Worm (Caenorhabditis elegans) whole organism, midembryonic: ENCODE results near the gene F54H5.2.

Experiments
- cog-1 ChIP-seq: sonication (generic microtip); optimal IDR thresholded peaks from 2 replicates; lab custom pipeline; 2016; ENCODE audit warnings: missing genetic modification characterization, missing compliant biosample characterization
- klf-2 ChIP-seq: fragments of 200-800 bp; sonication (Bioruptor generic); conservative IDR thresholded peaks from 2 replicates; pipeline ENCODE4 v1.3.6; 2022; ENCODE audit warnings: missing genetic modification reagents, missing genetic modification characterization, missing compliant biosample characterization
- med-1 ChIP-seq: sonication (generic microtip); optimal IDR thresholded peaks from 2 replicates; lab custom pipeline; 2017; ENCODE audit warnings: missing genetic modification characterization, mild to moderate bottlenecking, missing compliant biosample characterization, antibody characterized with exemption, missing genetic modification reagents; ENCODE audit not compliant: insufficient read depth
- ref-1 ChIP-seq: fragments of 200-800 bp; sonication (Bioruptor generic); conservative IDR thresholded peaks from 2 replicates; pipeline ENCODE4 v1.3.6; 2022; ENCODE audit warnings: missing genetic modification reagents, missing genetic modification characterization, missing compliant biosample characterization
- tab-1 ChIP-seq: fragments of 200-800 bp; sonication (Bioruptor generic); IDR thresholded peaks from 2 replicates; pipeline ENCODE4 v1.3.6; 2022; ENCODE audit warnings: missing genetic modification characterization, missing compliant biosample characterization
- ztf-23 ChIP-seq: fragments of 200-800 bp; sonication (Bioruptor generic); IDR thresholded peaks from 2 replicates; pipeline ENCODE4 v1.3.6; 2022; ENCODE audit warnings: missing genetic modification reagents, missing genetic modification characterization, missing compliant biosample characterization
- ztf-29 ChIP-seq: fragments of 200-800 bp; sonication (Bioruptor generic); IDR thresholded peaks from 2 replicates; pipeline ENCODE4 v1.3.6; 2022; ENCODE audit warnings: missing genetic modification reagents, missing genetic modification characterization, missing compliant biosample characterization

DNA sequence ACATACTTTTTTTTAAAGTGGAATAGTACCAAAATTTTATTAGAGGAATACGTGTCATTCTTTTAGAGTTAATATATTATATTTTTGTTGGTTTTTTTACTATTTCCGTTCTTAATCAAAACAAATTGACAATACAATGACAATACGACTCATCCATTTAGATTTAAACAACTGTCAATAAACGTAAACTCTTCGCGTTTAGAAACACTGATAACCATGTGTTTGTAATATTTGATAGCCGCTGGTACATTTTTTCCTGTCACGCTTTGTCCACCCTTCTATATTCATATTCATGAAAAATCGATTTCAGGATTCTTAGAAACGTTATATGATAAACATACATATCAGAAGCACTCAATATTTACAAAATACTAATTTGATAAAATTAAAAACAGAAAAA is 36.5 kb downstream of the F54H5.2 start:
- TF ChIP-seq cog-1 (tag; lab: Kevin White, UChicago), result no peak
- no peak for TF ChIP-seq ref-1 (GFP tag; lab: Robert Waterston, UW)
- no peak for TF ChIP-seq ztf-29 (GFP tag; lab: Robert Waterston, UW)
- TF ChIP-seq ztf-23, result no peak
- no peak for TF ChIP-seq tab-1
- no peak for TF ChIP-seq med-1 (GFP tag; lab: Kevin White, UChicago)
- TF ChIP-seq klf-2, result no peak
